Worm (Caenorhabditis elegans): Measurements from ENCODE around the gene Y62H9A.3.

Gene Y62H9A.3

DNA sequence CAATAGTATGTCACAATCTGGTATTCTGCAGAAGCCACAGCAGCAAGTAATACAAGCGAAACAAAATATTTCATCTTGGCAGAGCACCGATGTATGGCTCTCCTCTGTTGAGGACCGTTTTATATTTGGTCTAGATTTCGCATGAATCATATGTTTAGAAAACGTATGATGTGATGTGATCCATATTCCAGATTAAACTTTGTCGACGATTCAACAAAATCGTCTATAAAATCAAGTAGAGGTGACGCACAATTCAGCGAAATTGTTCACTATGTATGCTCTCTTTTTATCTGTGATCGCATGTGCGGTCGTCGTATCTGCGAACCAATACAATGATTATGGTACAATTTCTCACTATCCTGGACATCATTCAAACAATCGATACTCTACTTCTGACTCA lies at the start of gene Y62H9A.3, which contains the start of gene Y62H9A.4:
TSS of gene Y62H9A.3 (minus strand) at position 101 of the 400 bp plus-strand sequence.
TSS of gene Y62H9A.4 (plus strand) at position 256 of the 400 bp plus-strand sequence.
- TF ChIP-seq nhr-41 (GFP tag; IDR thresholded peaks at IDR 0.05) (no peak), unc-62 (GFP tag; optimal IDR thresholded peaks at IDR 0.05 in 1 of 2) (peak in 1 of 2 experiments; percentile 55), unc-62 (tag; optimal IDR thresholded peaks at IDR 0.05) (no peak), aly-2 (tag; optimal IDR thresholded peaks at IDR 0.05) (no peak), madf-5 (GFP tag; IDR thresholded peaks at IDR 0.05) (no peak), unc-130 (GFP tag; optimal IDR thresholded peaks at IDR 0.05) (no peak), ama-1 (optimal IDR thresholded peaks at IDR 0.05) (no peak)

DNA sequence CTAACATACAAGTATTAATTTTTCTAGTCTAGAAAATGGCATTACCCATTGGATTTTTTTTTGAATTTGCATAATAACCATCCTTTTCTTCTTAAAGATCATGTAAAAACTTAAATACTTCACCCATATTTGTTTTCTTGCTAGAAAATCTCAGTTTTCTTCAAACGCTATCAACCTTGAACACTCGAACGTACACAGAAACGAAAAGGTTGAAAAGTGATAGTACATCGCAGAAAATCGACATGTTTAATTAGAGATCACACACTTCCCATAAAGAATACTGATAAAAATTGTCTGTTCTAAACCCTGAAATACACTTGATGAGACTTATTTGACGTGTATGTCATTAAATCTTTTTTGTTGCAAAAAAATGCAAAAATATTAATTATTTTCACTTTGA lies 47.8 kb upstream of the Y62H9A.3 start, which contains the start of gene F55G7.4:
TSS of gene F55G7.4 (plus strand) at position 301 of the 400 bp plus-strand sequence.
- TF ChIP-seq lin-13 (GFP tag; optimal IDR thresholded peaks at IDR 0.05) (no peak), nhr-102 (tag; optimal IDR thresholded peaks at IDR 0.05) (no peak), spr-3 (GFP tag; optimal IDR thresholded peaks at IDR 0.05) (no peak)

- TF ChIP-seq hif-1 (tag; optimal IDR thresholded peaks at IDR 0.05) (no peak), dmd-6 (GFP tag; IDR thresholded peaks at IDR 0.05) (peak; percentile 59), pqm-1 (tag; optimal IDR thresholded peaks at IDR 0.05) (peak; percentile 29), Y5F2A.4 (GFP tag; optimal IDR thresholded peaks at IDR 0.05) (no peak), hlh-11 (tag; optimal IDR thresholded peaks at IDR 0.05) (peak; percentile 58), dve-1 (tag; optimal IDR thresholded peaks at IDR 0.05; ENCODE audit: insufficient read depth) (peak; percentile 51), ces-1 (GFP tag; optimal IDR thresholded peaks at IDR 0.05) (no peak), nhr-48 (tag; optimal IDR thresholded peaks at IDR 0.05) (peak; percentile 8), daf-16 (GFP tag; optimal IDR thresholded peaks at IDR 0.05) (no peak), daf-16 (tag; optimal IDR thresholded peaks at IDR 0.05) (peak; percentile 75)
Observed at ce11 chrX:11925243-11925642, 45.5 kb upstream of the Y62H9A.3 start.

ce11 chrX:11924158-11924557 lies 44.4 kb upstream of the Y62H9A.3 start, which contains the start of gene F55G7.1:
Gene F55G7.1 (plus strand): TSS chrX:11924433.
- TF ChIP-seq lsy-2 (tag; optimal IDR thresholded peaks at IDR 0.05) (peak in 1 of 2 experiments; percentile 14), php-3 (GFP tag; IDR thresholded peaks at IDR 0.05) (0 out of 2 replicates have a peak, but pooled peaks have one; percentile 7), nhr-111 (GFP tag; optimal IDR thresholded peaks at IDR 0.05) (no peak), F10B5.3 (tag; optimal IDR thresholded peaks at IDR 0.05) (peak; percentile 88), mes-2 (tag; optimal IDR thresholded peaks at IDR 0.05; ENCODE audit: poor library complexity, severe bottlenecking) (peak; percentile 85), snpc-1.2 (GFP tag; IDR thresholded peaks at IDR 0.05) (no peak), ctbp-1 (GFP tag; IDR thresholded peaks at IDR 0.05) (no peak), lin-13 (GFP tag; optimal IDR thresholded peaks at IDR 0.05) (peak; percentile 51), lim-7 (GFP tag; IDR thresholded peaks at IDR 0.05) (no peak), dmd-6 (GFP tag; IDR thresholded peaks at IDR 0.05) (peak; percentile 41), rbr-2 (tag; optimal IDR thresholded peaks at IDR 0.05) (peak; percentile 68), nhr-10 (tag; optimal IDR thresholded peaks at IDR 0.05) (peak; percentile 30), pqm-1 (tag; optimal IDR thresholded peaks at IDR 0.05) (no peak), dve-1 (tag; optimal IDR thresholded peaks at IDR 0.05; ENCODE audit: insufficient read depth) (peak; percentile 71), ceh-44 (GFP tag; IDR thresholded peaks at IDR 0.05) (peak; percentile 20; the same call in 1 of the 2 replicates), mxl-3 (GFP tag; optimal IDR thresholded peaks at IDR 0.05) (peak; percentile 73), ceh-20 (GFP tag; IDR thresholded peaks at IDR 0.05) (0 out of 2 replicates have a peak, but pooled peaks have one; percentile 37), nhr-102 (tag; optimal IDR thresholded peaks at IDR 0.05) (peak; percentile 84), nhr-48 (tag; optimal IDR thresholded peaks at IDR 0.05) (peak; percentile 13), nhr-41 (GFP tag; IDR thresholded peaks at IDR 0.05) (no peak), duxl-1 (tag; optimal IDR thresholded peaks at IDR 0.05; ENCODE audit: poor library complexity) (peak; percentile 95), jun-1 (tag; optimal IDR thresholded peaks at IDR 0.05) (peak; percentile 33), zip-2 (tag; optimal IDR thresholded peaks at IDR 0.05) (peak; percentile 50), ces-1 (GFP tag; optimal IDR thresholded peaks at IDR 0.05) (no peak), mdl-1 (tag; optimal IDR thresholded peaks at IDR 0.05) (no peak), nhr-77 (tag; optimal IDR thresholded peaks at IDR 0.05) (peak; percentile 62), fkh-10 (GFP tag; optimal IDR thresholded peaks at IDR 0.05) (no peak), hmg-1.1 (GFP tag; IDR thresholded peaks at IDR 0.05) (peak; percentile 86), spr-3 (GFP tag; optimal IDR thresholded peaks at IDR 0.05) (peak; percentile 58), ztf-7 (tag; optimal IDR thresholded peaks at IDR 0.05) (peak; percentile 71), F37D6.2 (tag; optimal IDR thresholded peaks at IDR 0.05) (peak; percentile 34), spr-1 (tag; optimal IDR thresholded peaks at IDR 0.05) (peak; percentile 35), daf-16 (GFP tag; optimal IDR thresholded peaks at IDR 0.05) (peak in 1 of 2 experiments; percentile 47), daf-16 (tag; optimal IDR thresholded peaks at IDR 0.05) (peak; percentile 50), mep-1 (tag; optimal IDR thresholded peaks at IDR 0.05) (no peak)
